Fruit fly (Drosophila melanogaster) whole organism, embryonic: ENCODE results near the gene Tsp29Fa.

Experiments
- Atf-2 ChIP-seq: fragments of 200-800 bp; sonication (Bioruptor generic); optimal IDR thresholded peaks from 2 replicates; lab custom pipeline; 2016; ENCODE audit warnings: missing biosample characterization, missing genetic modification characterization
- Bgb ChIP-seq: fragments of 200-800 bp; sonication (Bioruptor generic); IDR thresholded peaks from 2 replicates; pipeline ENCODE4 v1.3.6; 2022; ENCODE audit warnings: missing biosample characterization, missing genetic modification characterization; ENCODE audit not compliant: partially characterized antibody
- CG12236 ChIP-seq: fragments of 200-800 bp; sonication (Bioruptor generic); optimal IDR thresholded peaks from 2 replicates; lab custom pipeline; 2016; ENCODE audit warnings: missing biosample characterization, missing genetic modification characterization
- CG13296 ChIP-seq: fragments of 200-800 bp; sonication (Bioruptor generic); optimal IDR thresholded peaks from 3 replicates; lab custom pipeline; 2018; ENCODE audit warnings: missing biosample characterization, mild to moderate bottlenecking, missing genetic modification characterization
- CG13624 ChIP-seq: fragments of 200-800 bp; sonication (Bioruptor generic); optimal IDR thresholded peaks from 2 replicates; lab custom pipeline; 2016; ENCODE audit warnings: missing biosample characterization, missing genetic modification characterization
- CG13775 ChIP-seq: fragments of 200-800 bp; sonication (Bioruptor generic); optimal IDR thresholded peaks from 3 replicates; lab custom pipeline; 2017; ENCODE audit warnings: missing biosample characterization, mild to moderate bottlenecking, missing genetic modification characterization
- CG1529 ChIP-seq: fragments of 200-800 bp; sonication (Bioruptor generic); optimal IDR thresholded peaks from 3 replicates; lab custom pipeline; 2018; ENCODE audit warnings: missing biosample characterization, missing genetic modification characterization
- CG18476 ChIP-seq: fragments of 200-800 bp; sonication (Bioruptor generic); optimal IDR thresholded peaks from 2 replicates; lab custom pipeline; 2016; ENCODE audit warnings: missing biosample characterization, mild to moderate bottlenecking, missing genetic modification characterization
- CG18764 ChIP-seq: fragments of 200-800 bp; sonication (Bioruptor generic); optimal IDR thresholded peaks from 3 replicates; lab custom pipeline; 2016; ENCODE audit warnings: missing biosample characterization, missing genetic modification characterization
- CG2199 ChIP-seq: fragments of 200-800 bp; sonication (Bioruptor generic); IDR thresholded peaks from 3 replicates; pipeline ENCODE4 v1.3.6; 2022; ENCODE audit warnings: missing biosample characterization, missing genetic modification characterization
- CG2875 ChIP-seq: fragments of 200-800 bp; sonication (Bioruptor generic); optimal IDR thresholded peaks from 2 replicates; lab custom pipeline; 2017; ENCODE audit warnings: missing biosample characterization, mild to moderate bottlenecking, missing genetic modification characterization, missing genetic modification reagents
- CG30403 ChIP-seq: fragments of 200-800 bp; sonication (Bioruptor generic); optimal IDR thresholded peaks from 3 replicates; lab custom pipeline; 2016; ENCODE audit warnings: missing biosample characterization, missing genetic modification characterization
- CG33213 ChIP-seq: fragments of 200-800 bp; sonication (Bioruptor generic); optimal IDR thresholded peaks from 3 replicates; lab custom pipeline; 2016; ENCODE audit warnings: missing biosample characterization, missing genetic modification characterization
- CG34422 ChIP-seq: fragments of 200-800 bp; sonication (Bioruptor generic); IDR thresholded peaks from 3 replicates; pipeline ENCODE4 v1.3.6; 2022; ENCODE audit warnings: missing biosample characterization, missing genetic modification characterization
- CG3847 ChIP-seq: fragments of 200-800 bp; sonication (Bioruptor generic); IDR thresholded peaks from 2 replicates; pipeline ENCODE4 v1.3.6; 2022; ENCODE audit warnings: missing biosample characterization, missing genetic modification characterization
- CG4404 ChIP-seq: fragments of 200-800 bp; sonication (Bioruptor generic); IDR thresholded peaks from 2 replicates; pipeline ENCODE4 v1.3.6; 2022; ENCODE audit warnings: missing biosample characterization, missing genetic modification characterization
- CG4424 ChIP-seq: fragments of 200-800 bp; sonication (Bioruptor generic); optimal IDR thresholded peaks from 3 replicates; lab custom pipeline; 2016; ENCODE audit warnings: missing biosample characterization, missing genetic modification characterization
- CG6791 ChIP-seq: fragments of 200-800 bp; sonication (Bioruptor generic); IDR thresholded peaks from 3 replicates; pipeline ENCODE4 v1.3.6; 2022; ENCODE audit warnings: missing biosample characterization, missing genetic modification characterization; ENCODE audit not compliant: partially characterized antibody
- Dbx ChIP-seq: fragments of 200-800 bp; sonication (Bioruptor generic); IDR thresholded peaks from 3 replicates; pipeline ENCODE4 v1.3.6; 2022; ENCODE audit warnings: missing biosample characterization, missing genetic modification characterization
- Deaf1 ChIP-seq: fragments of 200-800 bp; optimal IDR thresholded peaks from 3 replicates; lab custom pipeline; 2019; ENCODE audit warnings: missing biosample characterization, mild to moderate bottlenecking, missing genetic modification characterization, moderate library complexity
- Dfd ChIP-seq, 2 experiments: fragments of >200 bp; optimal IDR thresholded peaks; 2 replicates each; lab custom pipeline; 2017; ENCODE audit warnings: missing biosample characterization in 2 of 2, missing genetic modification characterization in 2 of 2
- Dip2 ChIP-seq: fragments of 200-800 bp; sonication (Bioruptor generic); IDR thresholded peaks from 2 replicates; pipeline ENCODE4 v1.3.6; 2022; ENCODE audit warnings: missing biosample characterization, missing genetic modification characterization
- ERR ChIP-seq: fragments of 200-800 bp; sonication (Bioruptor generic); optimal IDR thresholded peaks from 2 replicates; lab custom pipeline; 2016; ENCODE audit warnings: missing biosample characterization, missing genetic modification characterization
- Ets97D ChIP-seq: fragments of 200-800 bp; sonication (Bioruptor generic); optimal IDR thresholded peaks from 3 replicates; lab custom pipeline; 2016; ENCODE audit warnings: missing biosample characterization, missing genetic modification characterization
- HLH3B ChIP-seq: fragments of 200-800 bp; sonication (Bioruptor generic); IDR thresholded peaks from 2 replicates; pipeline ENCODE4 v1.3.6; 2022; ENCODE audit warnings: missing biosample characterization, missing genetic modification characterization
- HmgD ChIP-seq: fragments of 200-800 bp; sonication (Bioruptor generic); optimal IDR thresholded peaks from 3 replicates; lab custom pipeline; 2016; ENCODE audit warnings: missing biosample characterization, missing genetic modification characterization
- Jarid2 ChIP-seq: fragments of 200-800 bp; sonication (Bioruptor generic); optimal IDR thresholded peaks from 3 replicates; lab custom pipeline; 2017; ENCODE audit warnings: mild to moderate bottlenecking, missing biosample characterization, missing genetic modification reagents, missing genetic modification characterization
- Oaz ChIP-seq: fragments of 200-800 bp; sonication (Bioruptor generic); IDR thresholded peaks from 2 replicates; pipeline ENCODE4 v1.3.6; 2022; ENCODE audit warnings: missing biosample characterization, missing genetic modification characterization
- Sox102F ChIP-seq: fragments of 200-800 bp; sonication (Bioruptor generic); optimal IDR thresholded peaks from 2 replicates; lab custom pipeline; 2018; ENCODE audit warnings: missing biosample characterization, mild to moderate bottlenecking, missing genetic modification characterization, moderate library complexity
- Xrp1 ChIP-seq: fragments of 200-800 bp; sonication (Bioruptor generic); IDR thresholded peaks from 2 replicates; pipeline ENCODE4 v1.3.6; 2022; ENCODE audit warnings: missing biosample characterization, missing genetic modification characterization
- ara ChIP-seq: fragments of 200-800 bp; sonication (Bioruptor generic); IDR thresholded peaks from 2 replicates; pipeline ENCODE4 v1.3.6; 2022; ENCODE audit warnings: missing biosample characterization, missing genetic modification characterization
- ash1 ChIP-seq: fragments of 200-800 bp; sonication (Bioruptor generic); optimal IDR thresholded peaks from 2 replicates; lab custom pipeline; 2018; ENCODE audit warnings: missing biosample characterization, mild to moderate bottlenecking, missing genetic modification characterization
- chif ChIP-seq, 2 experiments: fragments of 200-800 bp; sonication (Bioruptor generic); optimal IDR thresholded peaks; 3 replicates each; lab custom pipeline; 2016; ENCODE audit warnings: missing biosample characterization in 2 of 2, missing genetic modification characterization in 2 of 2
- croc ChIP-seq: fragments of 200-800 bp; sonication (Bioruptor generic); conservative IDR thresholded peaks from 3 replicates; pipeline ENCODE4 v1.3.6; 2022; ENCODE audit warnings: missing biosample characterization, missing genetic modification characterization
- crol ChIP-seq: fragments of 200-800 bp; sonication (Bioruptor generic); IDR thresholded peaks from 2 replicates; pipeline ENCODE4 v1.3.6; 2022; ENCODE audit warnings: missing biosample characterization, missing genetic modification characterization
- da ChIP-seq: fragments of 200-800 bp; sonication (Bioruptor generic); optimal IDR thresholded peaks from 2 replicates; lab custom pipeline; 2016; ENCODE audit warnings: missing biosample characterization, missing genetic modification characterization
- emc ChIP-seq: fragments of 200-800 bp; sonication (Bioruptor generic); optimal IDR thresholded peaks from 2 replicates; lab custom pipeline; 2016; ENCODE audit warnings: missing biosample characterization, missing genetic modification characterization
- eve ChIP-seq, 2 experiments: fragments of >200 bp; optimal IDR thresholded peaks; 2 replicates each; lab custom pipeline; 2017; ENCODE audit warnings: missing biosample characterization in 2 of 2, missing genetic modification characterization in 2 of 2
- eyg ChIP-seq: fragments of 200-800 bp; sonication (Bioruptor generic); optimal IDR thresholded peaks from 3 replicates; lab custom pipeline; 2016; ENCODE audit warnings: missing biosample characterization, missing genetic modification characterization
- fru ChIP-seq: fragments of >200 bp; optimal IDR thresholded peaks from 2 replicates; lab custom pipeline; 2017
- insv ChIP-seq, 2 experiments: fragments of 200-800 bp; sonication (Bioruptor generic); optimal IDR thresholded peaks; 3 replicates each; lab custom pipeline; 2016 to 2018; ENCODE audit warnings: missing biosample characterization in 2 of 2, missing genetic modification characterization in 2 of 2
- inv ChIP-seq: fragments of 200-800 bp; sonication (Bioruptor generic); IDR thresholded peaks from 2 replicates; pipeline ENCODE4 v1.3.6; 2022; ENCODE audit warnings: missing biosample characterization, missing genetic modification characterization; ENCODE audit not compliant: partially characterized antibody
- pzg ChIP-seq: fragments of 200-800 bp; sonication (Bioruptor generic); optimal IDR thresholded peaks from 3 replicates; lab custom pipeline; 2018; ENCODE audit warnings: missing biosample characterization, mild to moderate bottlenecking, missing genetic modification characterization, moderate library complexity
- run ChIP-seq: fragments of 200-800 bp; sonication (Bioruptor generic); optimal IDR thresholded peaks from 3 replicates; lab custom pipeline; 2018; ENCODE audit warnings: missing biosample characterization, mild to moderate bottlenecking, missing genetic modification characterization
- sim ChIP-seq: fragments of 200-800 bp; sonication (Bioruptor generic); IDR thresholded peaks from 2 replicates; pipeline ENCODE4 v1.3.6; 2022; ENCODE audit warnings: missing biosample characterization, missing genetic modification characterization
- tap ChIP-seq: fragments of 200-800 bp; optimal IDR thresholded peaks from 3 replicates; lab custom pipeline; 2019; ENCODE audit warnings: missing biosample characterization, mild to moderate bottlenecking, missing genetic modification characterization, moderate library complexity
- wor ChIP-seq: fragments of 200-800 bp; sonication (Bioruptor generic); IDR thresholded peaks from 2 replicates; pipeline ENCODE4 v1.3.6; 2022; ENCODE audit warnings: missing biosample characterization, missing genetic modification characterization
- yki ChIP-seq: fragments of >200 bp; optimal IDR thresholded peaks from 3 replicates; lab custom pipeline; 2018
- z ChIP-seq: fragments of 200-800 bp; sonication (Bioruptor generic); IDR thresholded peaks from 3 replicates; pipeline ENCODE4 v1.3.6; 2022; ENCODE audit warnings: missing biosample characterization, missing genetic modification characterization

The Tsp29Fa gene

DNA sequence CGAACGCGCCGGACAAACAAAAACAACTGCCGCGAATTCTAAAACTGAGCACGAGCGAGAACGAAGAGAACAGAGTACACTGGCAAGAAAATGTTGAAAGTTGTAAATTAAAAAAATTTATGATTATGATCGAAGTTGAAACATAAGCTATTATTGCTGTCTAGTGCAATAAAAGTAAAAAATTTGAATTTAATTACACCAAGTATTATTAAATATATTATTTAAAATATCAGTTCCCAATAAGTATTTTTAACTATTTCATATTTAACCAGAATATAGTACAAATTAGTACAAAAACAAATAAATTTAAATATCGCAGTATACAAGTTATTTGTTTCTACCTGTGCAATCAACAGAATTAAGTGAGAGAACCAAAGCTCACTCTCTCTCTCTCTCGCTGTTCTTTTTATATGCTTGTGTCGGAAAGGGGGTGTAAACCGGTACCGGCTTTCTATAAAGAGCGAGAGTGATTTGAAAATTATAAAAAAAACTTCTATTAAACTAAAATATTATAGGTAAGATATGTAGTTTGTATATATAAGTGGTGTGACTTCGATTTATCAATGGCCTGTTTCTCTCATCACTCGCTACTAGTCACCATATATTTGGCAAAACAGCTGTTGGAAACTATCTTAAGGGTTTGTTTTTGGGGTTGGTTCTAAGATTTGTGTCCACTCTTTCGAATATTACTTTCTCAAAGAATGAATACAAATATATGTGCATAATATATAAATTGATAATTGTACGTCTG is 17.6 kb downstream of the Tsp29Fa start, which contains the start of gene C1GalTA (continued):
- TF ChIP-seq Bgb (no peak), CG2875 (GFP tag; lab: Kevin White, UChicago) (peak; percentile 96), run (tag; lab: Kevin White, UChicago) (peak; percentile 97), CG13775 (peak; percentile 97), eve (GFP tag; optimal IDR thresholded peaks at IDR 0.05; lab: Kevin White, UChicago) (peak in 1 of 2 experiments; percentile 78), croc (peak; percentile 96), CG33213 (GFP tag; lab: Kevin White, UChicago) (peak; percentile 50), emc (GFP tag; lab: Kevin White, UChicago) (peak; percentile 39), insv (GFP tag; optimal IDR thresholded peaks at IDR 0.05; lab: Kevin White, UChicago) (peak in 1 of 2 experiments; percentile 69), yki (lab: Kevin White, UChicago) (no peak), ara (GFP tag; lab: Robert Waterston, UW) (peak; percentile 92), ash1 (no peak), chif (GFP tag; optimal IDR thresholded peaks at IDR 0.05; lab: Kevin White, UChicago) (peak; percentile 39 to 62), HmgD (no peak), Ets97D (GFP tag; lab: Kevin White, UChicago) (no peak), eyg (peak; percentile 40), Deaf1 (tag; lab: Kevin White, UChicago) (peak; percentile 93), fru (no peak), CG13296 (peak; percentile 99), crol (peak; percentile 68)
- TF ChIP-seq, all 482 proteins: peak for 391

DNA sequence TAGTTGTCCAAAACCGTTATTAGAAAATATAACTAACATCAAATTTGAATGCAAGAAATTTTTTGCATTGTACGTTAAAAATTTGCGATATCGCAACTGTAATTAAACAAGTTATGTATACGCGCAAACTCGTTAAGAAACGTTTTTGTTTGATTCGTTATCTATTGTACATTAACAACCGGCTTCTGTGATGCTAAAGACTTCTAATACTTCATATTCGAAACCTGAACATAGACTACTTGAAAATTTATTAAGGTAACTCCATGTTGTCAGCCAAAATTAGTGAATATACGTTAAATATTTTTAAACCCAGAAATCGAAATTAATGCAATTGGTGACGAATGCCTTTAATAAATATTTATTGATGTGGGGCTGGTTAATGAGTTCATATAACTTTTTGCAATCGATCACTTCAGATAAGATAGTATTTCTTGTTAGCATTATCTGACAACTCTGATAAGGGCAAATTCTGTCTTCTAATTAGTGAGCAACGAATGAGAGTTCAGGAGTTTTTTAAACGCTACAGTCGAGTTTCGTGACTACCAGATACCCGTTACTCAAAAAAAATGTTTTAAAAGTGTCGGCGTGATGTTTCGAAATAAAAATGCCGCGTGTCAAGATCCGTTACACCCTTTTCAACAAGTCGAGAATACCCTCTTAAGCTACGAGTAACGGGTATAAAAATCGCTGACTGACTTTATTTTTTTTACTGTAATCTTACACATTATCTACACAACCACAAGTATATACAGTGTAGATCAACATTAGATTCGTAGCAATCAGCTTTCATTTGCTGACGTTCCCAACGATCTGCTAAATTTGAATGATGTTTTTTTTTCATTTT is 18.7 kb downstream of the Tsp29Fa start:
- no peak for TF ChIP-seq wor
- TF ChIP-seq da (GFP tag; lab: Kevin White, UChicago) = no peak
- no peak for TF ChIP-seq Dip2 (GFP tag; lab: Robert Waterston, UW)
- no peak for TF ChIP-seq inv (GFP tag; lab: Robert Waterston, UW)
- no peak for TF ChIP-seq CG18476 (GFP tag; lab: Kevin White, UChicago)
- TF ChIP-seq tap (tag; lab: Kevin White, UChicago) = no peak
- TF ChIP-seq CG1529 (GFP tag; lab: Kevin White, UChicago) = no peak
- peak; percentile 34 for TF ChIP-seq CG30403 (GFP tag; lab: Kevin White, UChicago)
- TF ChIP-seq Xrp1 (GFP tag; lab: Robert Waterston, UW) = peak; percentile 61; the same call in 1 of the 2 replicates
- TF ChIP-seq sim (GFP tag; lab: Robert Waterston, UW) = peak; percentile 20; the same call in 1 of the 2 replicates
- peak; percentile 42; the same call in 1 of the 2 replicates for TF ChIP-seq HLH3B (GFP tag; lab: Robert Waterston, UW)
- TF ChIP-seq Dbx (GFP tag; lab: Robert Waterston, UW) = peak; percentile 41; the same call in 1 of the 3 replicates
- peak; percentile 29 for TF ChIP-seq CG18764
- TF ChIP-seq CG4424 (GFP tag; lab: Kevin White, UChicago) = peak; percentile 49
- no peak for TF ChIP-seq z (GFP tag; lab: Robert Waterston, UW)
- TF ChIP-seq CG12236 = no peak
- TF ChIP-seq Sox102F (GFP tag; lab: Kevin White, UChicago) = peak; percentile 24
- TF ChIP-seq CG13624 (GFP tag; lab: Kevin White, UChicago) = peak; percentile 37
- no peak for TF ChIP-seq CG4404
- 0 out of 3 replicates have a peak, but pooled peaks have one; percentile 50 for TF ChIP-seq CG34422 (GFP tag; lab: Robert Waterston, UW)
- peak; percentile 16 for TF ChIP-seq Jarid2 (GFP tag; lab: Kevin White, UChicago)
- TF ChIP-seq Dfd (GFP tag; optimal IDR thresholded peaks at IDR 0.05; lab: Kevin White, UChicago) = no peak
- TF ChIP-seq ERR = no peak
- TF ChIP-seq Deaf1 (tag; lab: Kevin White, UChicago) = no peak
- TF ChIP-seq CG2199 (GFP tag; lab: Robert Waterston, UW) = peak; percentile 85
- TF ChIP-seq CG3847 (GFP tag; lab: Robert Waterston, UW) = peak; percentile 37; the same call in 1 of the 2 replicates
- no peak; the same call in 1 of the 3 replicates for TF ChIP-seq CG6791 (GFP tag; lab: Robert Waterston, UW)
- TF ChIP-seq Atf-2 (GFP tag; lab: Kevin White, UChicago) = no peak
- TF ChIP-seq Oaz (GFP tag; lab: Robert Waterston, UW) = no peak
- peak; percentile 9 for TF ChIP-seq pzg (GFP tag; lab: Kevin White, UChicago)
